Worm (Caenorhabditis elegans): Measurements from ENCODE around the gene ssu-1.

The ssu-1 gene

ce11 chrV:20124393-20124792 is 8.7 kb downstream of the ssu-1 start:
- TF ChIP-seq fkh-10 (GFP tag; optimal IDR thresholded peaks at IDR 0.05) (no peak), hmg-11 (tag; optimal IDR thresholded peaks at IDR 0.05) (no peak), skn-1 (tag; optimal IDR thresholded peaks at IDR 0.05) (no peak), lin-39 (tag; optimal IDR thresholded peaks at IDR 0.05) (no peak), nhr-77 (tag; optimal IDR thresholded peaks at IDR 0.05) (no peak), eor-1 (tag; optimal IDR thresholded peaks at IDR 0.05) (no peak), pha-4 (tag; optimal IDR thresholded peaks at IDR 0.05) (no peak)

ce11 chrV:20123616-20124015 is 9.4 kb downstream of the ssu-1 start:
- no peak for TF ChIP-seq nfya-1 (tag; optimal IDR thresholded peaks at IDR 0.05; ENCODE audit: insufficient read depth)
- TF ChIP-seq ceh-9 (tag; optimal IDR thresholded peaks at IDR 0.05), result no peak
- TF ChIP-seq lin-39 (tag; optimal IDR thresholded peaks at IDR 0.05), result no peak
- TF ChIP-seq ama-1 (optimal IDR thresholded peaks at IDR 0.05), result no peak
- TF ChIP-seq mml-1 (tag; optimal IDR thresholded peaks at IDR 0.05), result no peak
- no peak for TF ChIP-seq eor-1 (tag; optimal IDR thresholded peaks at IDR 0.05)
- TF ChIP-seq egl-27 (tag; optimal IDR thresholded peaks at IDR 0.05), result no peak
- no peak for TF ChIP-seq daf-12 (tag; optimal IDR thresholded peaks at IDR 0.05)
- TF ChIP-seq elt-1 (tag; optimal IDR thresholded peaks at IDR 0.05), result no peak
- TF ChIP-seq lsy-12 (tag; optimal IDR thresholded peaks at IDR 0.05), result no peak
- no peak for TF ChIP-seq nhr-28 (tag; optimal IDR thresholded peaks at IDR 0.05)
- no peak for TF ChIP-seq nhr-12 (tag; optimal IDR thresholded peaks at IDR 0.05)
- TF ChIP-seq elt-3 (tag; optimal IDR thresholded peaks at IDR 0.05), result no peak

- TF ChIP-seq ceh-82 (tag; optimal IDR thresholded peaks at IDR 0.05), result no peak
- TF ChIP-seq ceh-9 (tag; optimal IDR thresholded peaks at IDR 0.05), result no peak
Observed at ce11 chrV:20123010-20123409, 10.1 kb downstream of the ssu-1 start.

ce11 chrV:20120623-20121165 is 12.4 kb downstream of the ssu-1 start, which contains the start of gene ncx-1:
Gene ncx-1, minus strand, starts transcription at chrV:20120673.
- TF ChIP-seq fos-1 (tag; optimal IDR thresholded peaks at IDR 0.05), result no peak
- no peak for TF ChIP-seq nhr-25 (tag; optimal IDR thresholded peaks at IDR 0.05)
- TF ChIP-seq ceh-9 (tag; optimal IDR thresholded peaks at IDR 0.05), result no peak
- TF ChIP-seq ama-1 (optimal IDR thresholded peaks at IDR 0.05), result no peak
- no peak for TF ChIP-seq ceh-16 (tag; optimal IDR thresholded peaks at IDR 0.05)
- TF ChIP-seq nhr-12 (tag; optimal IDR thresholded peaks at IDR 0.05), result no peak
- TF ChIP-seq lsy-12 (tag; optimal IDR thresholded peaks at IDR 0.05), result no peak
- TF ChIP-seq nfya-1 (tag; optimal IDR thresholded peaks at IDR 0.05; ENCODE audit: insufficient read depth), result no peak
- no peak for TF ChIP-seq nhr-28 (tag; optimal IDR thresholded peaks at IDR 0.05)
- TF ChIP-seq skn-1 (tag; optimal IDR thresholded peaks at IDR 0.05), result no peak
- no peak for TF ChIP-seq ztf-11 (tag; optimal IDR thresholded peaks at IDR 0.05)
- TF ChIP-seq nhr-77 (tag; optimal IDR thresholded peaks at IDR 0.05), result no peak
- no peak for TF ChIP-seq pha-4 (tag; optimal IDR thresholded peaks at IDR 0.05)
- TF ChIP-seq elt-3 (tag; optimal IDR thresholded peaks at IDR 0.05), result no peak
- no peak for TF ChIP-seq nhr-43 (tag; optimal IDR thresholded peaks at IDR 0.05; ENCODE audit: poor library complexity, severe bottlenecking)
- TF ChIP-seq aly-2 (tag; optimal IDR thresholded peaks at IDR 0.05), result no peak
- no peak for TF ChIP-seq mdl-1 (tag; optimal IDR thresholded peaks at IDR 0.05)
- no peak for TF ChIP-seq nhr-76 (tag; optimal IDR thresholded peaks at IDR 0.05)

- no peak for TF ChIP-seq fos-1 (tag; optimal IDR thresholded peaks at IDR 0.05)
- no peak for TF ChIP-seq ZK546.5 (tag; optimal IDR thresholded peaks at IDR 0.05)
- TF ChIP-seq ztf-4 (tag; optimal IDR thresholded peaks at IDR 0.05), result no peak
Observed at ce11 chrV:20119770-20120169, 13.3 kb downstream of the ssu-1 start.

ce11 chrV:20105210-20105793 is 27.8 kb downstream of the ssu-1 start:
- TF ChIP-seq ceh-28 (tag; optimal IDR thresholded peaks at IDR 0.05) (peak; percentile 97), nhr-11 (tag; optimal IDR thresholded peaks at IDR 0.05) (no peak), lin-15B (tag; optimal IDR thresholded peaks at IDR 0.05) (no peak), ztf-11 (tag; optimal IDR thresholded peaks at IDR 0.05) (no peak)

All from whole organism, L3 larva.